Fruit fly (Drosophila melanogaster): ENCODE measurements around the gene alpha-Man-Ia.

DNA sequence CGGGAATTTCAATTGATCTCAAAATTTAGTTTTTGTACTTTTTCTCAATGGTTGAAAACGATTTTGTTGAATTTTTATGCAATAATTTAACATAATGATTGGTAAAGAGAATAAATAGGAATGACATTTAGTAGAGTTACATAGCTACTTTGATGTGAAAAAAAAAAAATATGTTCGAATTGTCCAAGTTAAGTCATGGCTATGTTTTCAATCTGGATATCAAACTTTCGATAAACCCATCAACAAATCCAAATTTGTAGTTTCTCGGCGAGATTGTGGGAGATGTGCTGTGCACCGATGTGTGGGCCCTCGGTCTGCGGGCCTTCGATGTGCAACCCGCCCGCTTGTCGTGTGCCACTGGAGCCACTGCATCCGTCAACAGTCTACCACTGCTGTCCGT lies 49.5 kb upstream of the alpha-Man-Ia start, which contains the start of the genes CG32686 and CG2898:
- TF ChIP-seq psq (optimal IDR thresholded peaks at IDR 0.05) (no peak), insv (optimal IDR thresholded peaks at IDR 0.05) (no peak)
